Worm (Caenorhabditis elegans): ENCODE results near the gene nlp-47.

The nlp-47 gene

DNA sequence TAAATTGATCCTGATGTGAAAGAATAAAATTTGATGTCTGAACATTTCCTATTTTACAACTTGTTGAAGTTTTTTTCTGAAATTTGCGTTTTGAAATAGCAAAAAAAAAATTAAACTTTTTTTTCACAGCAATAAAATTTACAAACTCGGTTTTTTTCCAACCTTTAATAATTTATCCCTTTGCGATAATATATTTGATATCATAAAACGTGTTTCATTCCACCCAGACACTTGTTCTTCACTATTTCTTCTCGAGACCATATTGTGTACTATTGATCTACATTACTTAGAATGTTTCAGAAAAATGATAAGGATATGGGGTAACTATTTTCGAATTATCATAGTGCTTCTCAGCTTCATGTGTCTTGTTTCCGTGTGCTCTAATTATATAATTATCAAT, 35.5 kb downstream of the nlp-47 start, which contains the start of gene Y4C6B.4:
Gene Y4C6B.4 (plus strand): TSS at position 301 of the 400 bp plus-strand sequence.
- no peak for TF ChIP-seq ceh-83 (GFP tag; optimal IDR thresholded peaks at IDR 0.05)
- TF ChIP-seq sem-2 (GFP tag; optimal IDR thresholded peaks at IDR 0.05), result no peak
- no peak for TF ChIP-seq snpc-4 (tag; optimal IDR thresholded peaks at IDR 0.05)
- no peak for TF ChIP-seq drap-1 (GFP tag; optimal IDR thresholded peaks at IDR 0.05)
- TF ChIP-seq ztf-11 (tag; optimal IDR thresholded peaks at IDR 0.05), result no peak
- TF ChIP-seq nhr-28 (tag; optimal IDR thresholded peaks at IDR 0.05), result no peak
- TF ChIP-seq ham-2 (GFP tag; optimal IDR thresholded peaks at IDR 0.05), result no peak
- TF ChIP-seq ceh-43 (GFP tag; optimal IDR thresholded peaks at IDR 0.05), result no peak
- TF ChIP-seq elt-3 (tag; optimal IDR thresholded peaks at IDR 0.05), result no peak
- TF ChIP-seq tbx-8 (GFP tag; optimal IDR thresholded peaks at IDR 0.05), result no peak
- no peak for TF ChIP-seq hlh-1 (tag; optimal IDR thresholded peaks at IDR 0.05)
- TF ChIP-seq nhr-12 (tag; optimal IDR thresholded peaks at IDR 0.05), result no peak
- no peak for TF ChIP-seq ceh-39 (tag; optimal IDR thresholded peaks at IDR 0.05)
- no peak for TF ChIP-seq M03D4.4 (tag; optimal IDR thresholded peaks at IDR 0.05)

DNA sequence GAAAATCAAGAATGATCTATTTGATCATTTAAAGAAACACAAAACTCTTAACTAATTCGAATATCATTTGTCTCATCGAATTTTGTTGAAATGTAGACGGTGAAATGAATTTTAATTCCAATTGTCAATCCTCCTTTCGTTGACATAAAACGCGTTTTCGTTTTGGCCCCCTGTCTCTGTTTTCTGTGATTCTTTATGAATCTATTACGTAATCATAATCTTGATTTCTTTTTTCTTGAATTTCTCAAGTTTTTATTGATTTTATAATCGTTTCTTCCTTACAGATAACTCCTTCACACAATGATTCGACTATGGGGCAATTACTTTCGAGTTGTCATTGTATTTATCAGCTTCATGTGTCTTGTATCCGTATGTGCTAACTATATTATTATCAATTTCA, 41.5 kb downstream of the nlp-47 start, which contains the start of gene Y4C6B.3:
Gene Y4C6B.3 (plus strand): TSS at position 301 of the 400 bp plus-strand sequence.
- TF ChIP-seq mep-1 (tag; optimal IDR thresholded peaks at IDR 0.05) (no peak), nhr-237 (tag; optimal IDR thresholded peaks at IDR 0.05) (no peak), hlh-1 (tag; optimal IDR thresholded peaks at IDR 0.05) (no peak), zip-8 (tag; optimal IDR thresholded peaks at IDR 0.05) (peak; percentile 65)

DNA sequence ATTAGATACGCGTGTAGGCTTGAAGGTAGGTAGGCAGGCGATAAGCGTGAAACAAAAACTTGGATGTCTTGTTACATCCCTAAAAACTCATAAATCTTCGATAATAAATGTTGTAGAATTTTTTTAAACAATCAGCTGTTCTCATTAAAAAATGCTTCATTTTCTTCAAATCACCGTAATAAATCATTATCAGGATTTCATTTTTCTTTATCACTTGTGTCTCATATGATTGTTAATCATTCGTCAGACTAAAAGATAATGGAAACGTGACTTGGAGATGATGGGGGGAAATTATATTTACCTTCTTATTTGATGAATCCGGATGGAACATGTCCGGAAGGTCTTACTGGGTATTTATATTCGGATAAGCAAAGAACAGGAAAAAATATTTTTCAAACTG, 42.8 kb downstream of the nlp-47 start:
- TF ChIP-seq nhr-28 (tag; optimal IDR thresholded peaks at IDR 0.05), result no peak
- TF ChIP-seq bed-3 (GFP tag; optimal IDR thresholded peaks at IDR 0.05), result no peak
- TF ChIP-seq nhr-237 (tag; optimal IDR thresholded peaks at IDR 0.05), result no peak
- no peak for TF ChIP-seq zip-8 (tag; optimal IDR thresholded peaks at IDR 0.05)
- no peak for TF ChIP-seq mls-2 (tag; optimal IDR thresholded peaks at IDR 0.05)
- no peak for TF ChIP-seq ztf-11 (tag; optimal IDR thresholded peaks at IDR 0.05)
- no peak for TF ChIP-seq elt-3 (tag; optimal IDR thresholded peaks at IDR 0.05)
- no peak for TF ChIP-seq nhr-12 (tag; optimal IDR thresholded peaks at IDR 0.05)
- TF ChIP-seq lsy-2 (tag; optimal IDR thresholded peaks at IDR 0.05), result no peak
- TF ChIP-seq sptf-1 (tag; optimal IDR thresholded peaks at IDR 0.05), result no peak
- no peak for TF ChIP-seq lin-13 (tag; optimal IDR thresholded peaks at IDR 0.05)
- no peak for TF ChIP-seq snpc-4 (tag; optimal IDR thresholded peaks at IDR 0.05)
- TF ChIP-seq M03D4.4 (tag; optimal IDR thresholded peaks at IDR 0.05), result no peak
- no peak for TF ChIP-seq ceh-39 (tag; optimal IDR thresholded peaks at IDR 0.05)
- TF ChIP-seq blmp-1 (tag; optimal IDR thresholded peaks at IDR 0.05), result no peak
- no peak for TF ChIP-seq flh-1 (GFP tag; optimal IDR thresholded peaks at IDR 0.05)
- TF ChIP-seq mab-5 (tag; optimal IDR thresholded peaks at IDR 0.05), result no peak
- TF ChIP-seq lin-32 (GFP tag; optimal IDR thresholded peaks at IDR 0.05), result no peak
- no peak for TF ChIP-seq tbx-8 (GFP tag; optimal IDR thresholded peaks at IDR 0.05)

DNA sequence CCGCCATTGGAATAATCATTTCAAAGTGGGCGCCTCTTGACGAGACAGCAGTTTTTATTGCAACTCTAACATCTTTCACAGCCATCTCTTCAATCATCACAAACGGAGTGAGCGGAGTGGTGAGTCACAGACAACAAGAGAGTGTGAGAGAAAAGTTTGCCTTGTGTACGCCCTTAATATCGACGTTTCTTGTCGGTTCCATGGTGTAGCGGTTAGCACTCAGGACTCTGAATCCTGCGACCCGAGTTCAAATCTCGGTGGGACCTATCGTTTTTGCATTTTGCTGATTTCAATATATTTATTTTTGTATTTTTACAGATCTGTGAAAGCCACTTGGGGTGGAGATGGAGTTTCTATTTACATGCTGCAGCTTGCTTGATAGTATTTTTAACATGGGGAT, 43.9 kb downstream of the nlp-47 start:
- TF ChIP-seq lsy-2 (tag; optimal IDR thresholded peaks at IDR 0.05) (peak; percentile 12), nhr-12 (tag; optimal IDR thresholded peaks at IDR 0.05) (peak; percentile 12), nhr-237 (tag; optimal IDR thresholded peaks at IDR 0.05) (no peak), bed-3 (GFP tag; optimal IDR thresholded peaks at IDR 0.05) (peak; percentile 66), mep-1 (tag; optimal IDR thresholded peaks at IDR 0.05) (peak; percentile 20), ceh-83 (GFP tag; optimal IDR thresholded peaks at IDR 0.05) (peak; percentile 45), ceh-43 (GFP tag; optimal IDR thresholded peaks at IDR 0.05) (peak; percentile 44), nhr-2 (tag; optimal IDR thresholded peaks at IDR 0.05) (no peak)

DNA sequence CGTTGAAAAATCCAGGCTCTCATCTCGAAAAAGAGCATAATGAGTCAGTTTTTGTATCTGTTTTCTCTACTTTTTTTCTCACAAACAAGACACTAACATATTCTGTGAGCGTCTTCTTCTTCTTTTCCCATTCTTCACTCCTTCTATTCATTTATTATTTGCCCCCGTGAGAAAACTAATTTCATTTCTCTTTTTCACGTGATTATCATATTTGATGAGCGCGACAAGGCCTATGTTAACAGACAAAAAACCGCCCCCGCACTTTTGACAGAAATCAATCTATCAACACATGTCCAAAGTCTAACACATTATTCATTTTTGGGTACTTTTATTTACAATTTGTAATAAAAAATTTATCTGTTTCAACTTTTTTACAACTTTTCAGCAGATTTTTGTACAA, 47.0 kb downstream of the nlp-47 start:
- TF ChIP-seq lsy-2 (tag; optimal IDR thresholded peaks at IDR 0.05) (no peak), elt-1 (tag; optimal IDR thresholded peaks at IDR 0.05; ENCODE audit: borderline replicate concordance, insufficient read depth) (no peak), sem-2 (GFP tag; optimal IDR thresholded peaks at IDR 0.05) (no peak), mls-2 (tag; optimal IDR thresholded peaks at IDR 0.05) (no peak), nhr-28 (tag; optimal IDR thresholded peaks at IDR 0.05) (no peak), flh-1 (GFP tag; optimal IDR thresholded peaks at IDR 0.05) (no peak), tbx-8 (GFP tag; optimal IDR thresholded peaks at IDR 0.05) (no peak), ztf-11 (tag; optimal IDR thresholded peaks at IDR 0.05) (no peak), ceh-83 (GFP tag; optimal IDR thresholded peaks at IDR 0.05) (no peak), snpc-4 (tag; optimal IDR thresholded peaks at IDR 0.05) (no peak), M03D4.4 (tag; optimal IDR thresholded peaks at IDR 0.05) (no peak), pha-4 (tag; optimal IDR thresholded peaks at IDR 0.05) (no peak)

DNA sequence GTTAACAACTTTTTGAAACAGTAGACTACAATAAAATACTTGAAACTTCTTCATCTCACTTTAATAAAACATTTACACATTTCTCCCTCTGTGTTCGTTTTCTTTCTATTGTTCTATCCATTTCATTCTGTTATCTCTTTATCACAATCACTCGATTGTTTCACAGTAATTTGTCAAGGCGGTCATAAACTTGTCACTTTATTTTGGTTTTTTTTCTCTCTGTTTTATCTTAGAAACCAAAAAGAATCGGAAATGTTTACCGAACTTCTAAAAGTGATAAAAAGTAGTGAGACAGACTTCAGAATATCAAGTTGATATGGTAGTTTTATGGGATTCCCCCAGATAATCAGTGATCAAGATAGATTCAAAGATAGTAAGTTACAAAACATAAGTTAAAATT, 48.6 kb downstream of the nlp-47 start, which contains the start of gene Y4C6B.2:
Gene Y4C6B.2 (plus strand): TSS at position 320 of the 400 bp plus-strand sequence.
- TF ChIP-seq unc-120 (tag; optimal IDR thresholded peaks at IDR 0.05; ENCODE audit: poor library complexity, severe bottlenecking) (no peak), bed-3 (GFP tag; optimal IDR thresholded peaks at IDR 0.05) (no peak), nhr-2 (tag; optimal IDR thresholded peaks at IDR 0.05) (no peak), flh-1 (GFP tag; optimal IDR thresholded peaks at IDR 0.05) (no peak), mep-1 (tag; optimal IDR thresholded peaks at IDR 0.05) (no peak), ztf-11 (tag; optimal IDR thresholded peaks at IDR 0.05) (no peak), lin-13 (tag; optimal IDR thresholded peaks at IDR 0.05) (no peak), unc-62 (GFP tag; optimal IDR thresholded peaks at IDR 0.05) (no peak), cnd-1 (tag; optimal IDR thresholded peaks at IDR 0.05) (no peak), hlh-1 (tag; optimal IDR thresholded peaks at IDR 0.05) (no peak), snpc-4 (tag; optimal IDR thresholded peaks at IDR 0.05) (no peak), nhr-28 (tag; optimal IDR thresholded peaks at IDR 0.05) (no peak), ham-2 (GFP tag; optimal IDR thresholded peaks at IDR 0.05) (no peak), blmp-1 (tag; optimal IDR thresholded peaks at IDR 0.05) (no peak), mab-5 (tag; optimal IDR thresholded peaks at IDR 0.05) (no peak)

All from whole organism, mixed stage, embryonic.